Fruit fly (Drosophila melanogaster): ENCODE measurements around the gene Elp5.

DNA sequence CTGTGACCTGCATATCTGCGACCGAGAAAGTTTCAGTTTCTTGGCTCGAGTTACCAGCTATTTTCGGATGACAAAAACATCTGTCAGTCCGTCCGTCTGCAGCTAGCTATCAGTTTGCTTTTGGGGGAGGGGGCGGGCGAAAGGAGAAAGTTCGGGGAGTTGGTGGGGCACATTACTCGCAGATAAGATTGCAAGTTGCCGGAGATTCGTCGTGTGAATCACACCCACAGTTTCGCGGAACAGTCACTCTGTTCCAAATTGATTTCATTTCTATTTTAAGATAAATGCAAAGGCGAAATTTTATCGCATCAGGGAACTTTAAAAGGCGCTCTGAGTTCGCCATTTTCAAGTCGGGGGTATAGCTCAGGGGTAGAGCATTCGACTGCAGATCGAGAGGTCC lies 16.1 kb downstream of the Elp5 start:
- TF ChIP-seq insv (optimal IDR thresholded peaks at IDR 0.05) (no peak), ttk (optimal IDR thresholded peaks at IDR 0.05) (no peak)

Measured in Kc167 (cell line).